Fruit fly (Drosophila melanogaster) Kc167 (cell line): Measurements from ENCODE around the gene CG5177.

Experiments
- Sin3A ChIP-seq: fragments of >200 bp; optimal IDR thresholded peaks from 2 replicates; lab custom pipeline; 2018; ENCODE audit warnings: missing external identifiers
- h ChIP-seq: fragments of >200 bp; optimal IDR thresholded peaks from 3 replicates; lab custom pipeline; 2018; ENCODE audit warnings: missing external identifiers
- insv ChIP-seq: fragments of >200 bp; optimal IDR thresholded peaks from 3 replicates; lab custom pipeline; 2018; ENCODE audit warnings: missing external identifiers

dm6 chr2L:7447820-7448219 is 42.8 kb downstream of the CG5177 start:
- no peak for TF ChIP-seq insv
- no peak for TF ChIP-seq h (lab: Kevin White, UChicago)
- no peak for TF ChIP-seq Sin3A (lab: Kevin White, UChicago)
